Worm (Caenorhabditis elegans) whole organism, young adult: ENCODE results near the gene Y7A5A.6.

Experiments used
- B0019.2 ChIP-seq: fragments of 200-800 bp; sonication (Bioruptor generic); conservative IDR thresholded peaks from 2 replicates; pipeline ENCODE4 v1.3.6; 2022; ENCODE audit warnings: missing genetic modification reagents, missing genetic modification characterization, missing compliant biosample characterization
- B0035.1 ChIP-seq: sonication (generic microtip); optimal IDR thresholded peaks from 2 replicates; lab custom pipeline; 2016; ENCODE audit warnings: missing genetic modification characterization, mild to moderate bottlenecking, missing compliant biosample characterization, missing genotype, missing genetic modification reagents
- B0261.1 ChIP-seq: sonication (generic microtip); optimal IDR thresholded peaks from 2 replicates; lab custom pipeline; 2016; ENCODE audit warnings: mild to moderate bottlenecking, missing genetic modification characterization, moderate library complexity, missing compliant biosample characterization
- F10E7.11 ChIP-seq: sonication (generic microtip); optimal IDR thresholded peaks from 2 replicates; lab custom pipeline; 2017; ENCODE audit warnings: mild to moderate bottlenecking, missing genetic modification characterization, moderate library complexity, missing compliant biosample characterization
- F23B12.7 ChIP-seq: sonication (generic microtip); optimal IDR thresholded peaks from 2 replicates; lab custom pipeline; 2017; ENCODE audit warnings: missing genetic modification characterization, mild to moderate bottlenecking, missing compliant biosample characterization, antibody characterized with exemption, moderate library complexity; ENCODE audit not compliant: insufficient read depth
- F33H1.4 ChIP-seq: fragments of 200-800 bp; sonication (Bioruptor generic); IDR thresholded peaks from 2 replicates; pipeline ENCODE4 v1.3.6; 2022; ENCODE audit warnings: missing genetic modification reagents, missing genetic modification characterization, missing compliant biosample characterization
- F55B11.4 ChIP-seq: sonication (generic microtip); optimal IDR thresholded peaks from 2 replicates; lab custom pipeline; 2016; ENCODE audit warnings: missing compliant biosample characterization, missing genetic modification characterization, borderline replicate concordance; ENCODE audit not compliant: insufficient read depth
- F57C9.4 ChIP-seq: sonication (generic microtip); optimal IDR thresholded peaks from 2 replicates; lab custom pipeline; 2017; ENCODE audit warnings: mild to moderate bottlenecking, missing genetic modification characterization, missing compliant biosample characterization
- T26A5.8 ChIP-seq: sonication (generic microtip); optimal IDR thresholded peaks from 2 replicates; lab custom pipeline; 2016; ENCODE audit warnings: missing genetic modification characterization, missing compliant biosample characterization
- Y53G8AR.9 ChIP-seq: fragments of 200-800 bp; sonication (Bioruptor generic); conservative IDR thresholded peaks from 2 replicates; pipeline ENCODE4 v1.3.6; 2022; ENCODE audit warnings: missing genetic modification reagents, missing genetic modification characterization, missing compliant biosample characterization
- Y95B8A.8 ChIP-seq: fragments of 200-800 bp; sonication (Bioruptor generic); IDR thresholded peaks from 2 replicates; pipeline ENCODE4 v1.3.6; 2022; ENCODE audit warnings: missing genetic modification reagents, missing genetic modification characterization, missing compliant biosample characterization
- akir-1 ChIP-seq: fragments of 200-800 bp; sonication (Bioruptor generic); optimal IDR thresholded peaks from 2 replicates; lab custom pipeline; 2018; ENCODE audit warnings: mild to moderate bottlenecking, missing genetic modification characterization, moderate library complexity, missing compliant biosample characterization
- aptf-2 ChIP-seq: fragments of 200-800 bp; sonication (Bioruptor generic); conservative IDR thresholded peaks from 2 replicates; pipeline ENCODE4 v1.3.6; 2022; ENCODE audit warnings: missing genetic modification reagents, missing genetic modification characterization, missing compliant biosample characterization
- aptf-3 ChIP-seq: fragments of 200-800 bp; sonication (Bioruptor generic); IDR thresholded peaks from 2 replicates; pipeline ENCODE4 v1.3.6; 2022; ENCODE audit warnings: missing genetic modification characterization, missing compliant biosample characterization
- cebp-2 ChIP-seq: fragments of 200-800 bp; sonication (Bioruptor generic); IDR thresholded peaks from 2 replicates; pipeline ENCODE4 v1.3.6; 2022; ENCODE audit warnings: missing genetic modification characterization, missing compliant biosample characterization
- ceh-27 ChIP-seq: fragments of 200-800 bp; sonication (Bioruptor generic); optimal IDR thresholded peaks from 2 replicates; lab custom pipeline; 2018; ENCODE audit warnings: mild to moderate bottlenecking, missing genetic modification characterization, moderate library complexity, missing compliant biosample characterization
- ceh-40 ChIP-seq: fragments of 200-800 bp; sonication (Bioruptor generic); IDR thresholded peaks from 2 replicates; pipeline ENCODE4 v1.3.6; 2022; ENCODE audit warnings: missing genetic modification characterization, missing compliant biosample characterization
- die-1 ChIP-seq: sonication (generic microtip); optimal IDR thresholded peaks from 2 replicates; lab custom pipeline; 2016; ENCODE audit warnings: missing genotype, mild to moderate bottlenecking, missing genetic modification characterization, missing compliant biosample characterization
- efl-1 ChIP-seq: fragments of 150-350 bp; optimal IDR thresholded peaks from 2 replicates; lab custom pipeline; 2014; ENCODE audit warnings: missing biosample characterization, missing genetic modification reagents, missing genetic modification characterization
- egl-44 ChIP-seq: fragments of 200-800 bp; sonication (Bioruptor generic); IDR thresholded peaks from 2 replicates; pipeline ENCODE4 v1.3.6; 2022; ENCODE audit warnings: missing genetic modification reagents, missing genetic modification characterization, missing compliant biosample characterization
- ekl-4 ChIP-seq: fragments of 200-800 bp; sonication (Bioruptor generic); IDR thresholded peaks from 2 replicates; pipeline ENCODE4 v1.3.6; 2022; ENCODE audit warnings: missing genetic modification reagents, missing genetic modification characterization, missing compliant biosample characterization
- hmg-20 ChIP-seq: fragments of 200-800 bp; sonication (Bioruptor generic); IDR thresholded peaks from 2 replicates; pipeline ENCODE4 v1.3.6; 2022; ENCODE audit warnings: missing genetic modification reagents, missing genetic modification characterization, missing compliant biosample characterization
- hrde-1 ChIP-seq: sonication (generic microtip); optimal IDR thresholded peaks from 2 replicates; lab custom pipeline; 2016; ENCODE audit warnings: missing genetic modification characterization, mild to moderate bottlenecking, missing compliant biosample characterization, moderate library complexity, missing genotype, missing genetic modification reagents, borderline replicate concordance
- hsf-1 ChIP-seq: fragments of 200-800 bp; sonication (Bioruptor generic); IDR thresholded peaks from 2 replicates; pipeline ENCODE4 v1.3.6; 2022; ENCODE audit warnings: missing genetic modification reagents, missing genetic modification characterization, missing compliant biosample characterization
- lag-1 ChIP-seq: fragments of 200-800 bp; sonication (Bioruptor generic); IDR thresholded peaks from 2 replicates; pipeline ENCODE4 v1.3.6; 2022; ENCODE audit warnings: missing genetic modification reagents, missing genetic modification characterization, missing compliant biosample characterization
- let-607 ChIP-seq, 2 experiments: fragments of 200-800 bp in 1 of 2; sonication (Bioruptor generic) in 1 of 2; sonication (generic microtip) in 1 of 2; optimal IDR thresholded peaks; 2 replicates each; lab custom pipeline; 2016 to 2018; ENCODE audit warnings: mild to moderate bottlenecking in 2 of 2, missing compliant biosample characterization in 2 of 2, missing genetic modification characterization in 2 of 2, moderate library complexity in 2 of 2, missing genotype in 1 of 2
- lin-26 ChIP-seq: fragments of 200-800 bp; sonication (Bioruptor generic); IDR thresholded peaks from 2 replicates; pipeline ENCODE4 v1.3.6; 2022; ENCODE audit warnings: missing genetic modification reagents, missing genetic modification characterization, missing compliant biosample characterization
- lin-40 ChIP-seq: sonication (generic microtip); optimal IDR thresholded peaks from 2 replicates; lab custom pipeline; 2016; ENCODE audit warnings: missing genetic modification characterization, mild to moderate bottlenecking, missing compliant biosample characterization, missing genotype, missing genetic modification reagents
- lin-54 ChIP-seq: fragments of 200-800 bp; sonication (Bioruptor generic); optimal IDR thresholded peaks from 2 replicates; lab custom pipeline; 2018; ENCODE audit warnings: mild to moderate bottlenecking, missing genetic modification characterization, missing compliant biosample characterization
- lir-1 ChIP-seq: fragments of 200-800 bp; sonication (Bioruptor generic); conservative IDR thresholded peaks from 2 replicates; pipeline ENCODE4 v1.3.6; 2022; ENCODE audit warnings: missing genetic modification reagents, missing genetic modification characterization, missing compliant biosample characterization
- madf-10 ChIP-seq: sonication (generic microtip); optimal IDR thresholded peaks from 2 replicates; lab custom pipeline; 2016; ENCODE audit warnings: mild to moderate bottlenecking, missing genetic modification characterization, missing compliant biosample characterization
- madf-3 ChIP-seq: fragments of 200-800 bp; sonication (Bioruptor generic); IDR thresholded peaks from 2 replicates; pipeline ENCODE4 v1.3.6; 2022; ENCODE audit warnings: missing genetic modification reagents, missing genetic modification characterization, missing compliant biosample characterization
- madf-6 ChIP-seq: fragments of 200-800 bp; sonication (Bioruptor generic); IDR thresholded peaks from 2 replicates; pipeline ENCODE4 v1.3.6; 2022; ENCODE audit warnings: missing genetic modification reagents, missing genetic modification characterization, missing compliant biosample characterization
- mcd-1 ChIP-seq: fragments of 200-800 bp; sonication (Bioruptor generic); IDR thresholded peaks from 2 replicates; pipeline ENCODE4 v1.3.6; 2022; ENCODE audit warnings: missing genetic modification reagents, missing genetic modification characterization, missing compliant biosample characterization
- nfya-1 ChIP-seq: sonication (generic microtip); optimal IDR thresholded peaks from 2 replicates; lab custom pipeline; 2017; ENCODE audit warnings: antibody characterized with exemption, missing compliant biosample characterization, missing genetic modification characterization, borderline replicate concordance; ENCODE audit not compliant: insufficient read depth
- nfyb-1 ChIP-seq: fragments of 200-800 bp; sonication (Bioruptor generic); IDR thresholded peaks from 2 replicates; pipeline ENCODE4 v1.3.6; 2022; ENCODE audit warnings: missing genetic modification reagents, missing genetic modification characterization, missing compliant biosample characterization
- nhr-179 ChIP-seq: sonication (generic microtip); optimal IDR thresholded peaks from 2 replicates; lab custom pipeline; 2016; ENCODE audit warnings: mild to moderate bottlenecking, missing genetic modification characterization, missing compliant biosample characterization
- nhr-27 ChIP-seq: fragments of 200-800 bp; sonication (Bioruptor generic); optimal IDR thresholded peaks from 2 replicates; lab custom pipeline; 2018; ENCODE audit warnings: mild to moderate bottlenecking, missing genetic modification characterization, moderate library complexity, missing compliant biosample characterization
- nhr-90 ChIP-seq: sonication (generic microtip); optimal IDR thresholded peaks from 2 replicates; lab custom pipeline; 2016; ENCODE audit warnings: missing genotype, mild to moderate bottlenecking, missing genetic modification characterization, missing compliant biosample characterization
- pha-4 ChIP-seq: fragments of 150-350 bp; sonication (generic microtip); optimal IDR thresholded peaks from 2 replicates; lab custom pipeline; 2014; ENCODE audit warnings: missing biosample characterization, missing genetic modification reagents, missing genetic modification characterization
- rpc-1 ChIP-seq, 2 experiments: fragments of 150-350 bp in 1 of 2; sonication (generic microtip) in 1 of 2; optimal IDR thresholded peaks; 2 replicates each; lab custom pipeline; 2014 to 2018; ENCODE audit warnings: missing biosample characterization in 1 of 2, missing genetic modification characterization in 1 of 2, missing genetic modification reagents in 1 of 2, missing genotype in 1 of 2
- snpc-3.4 ChIP-seq: sonication (generic microtip); optimal IDR thresholded peaks from 2 replicates; lab custom pipeline; 2017; ENCODE audit warnings: missing genetic modification characterization, mild to moderate bottlenecking, missing compliant biosample characterization, antibody characterized with exemption, moderate library complexity, missing genotype, missing genetic modification reagents
- tbp1 ChIP-seq: fragments of 200-800 bp; sonication (Bioruptor generic); optimal IDR thresholded peaks from 2 replicates; lab custom pipeline; 2018; ENCODE audit warnings: mild to moderate bottlenecking, missing genetic modification characterization, missing compliant biosample characterization
- tlf-1 ChIP-seq: fragments of 200-800 bp; sonication (Bioruptor generic); optimal IDR thresholded peaks from 2 replicates; lab custom pipeline; 2018; ENCODE audit warnings: mild to moderate bottlenecking, missing genetic modification characterization, missing compliant biosample characterization
- zfh-2 ChIP-seq: fragments of 200-800 bp; sonication (Bioruptor generic); conservative IDR thresholded peaks from 2 replicates; pipeline ENCODE4 v1.3.6; 2022; ENCODE audit warnings: missing genetic modification reagents, missing genetic modification characterization, missing compliant biosample characterization
- zim-3 ChIP-seq: sonication (generic microtip); optimal IDR thresholded peaks from 2 replicates; lab custom pipeline; 2017; ENCODE audit warnings: mild to moderate bottlenecking, missing genetic modification characterization, moderate library complexity, missing compliant biosample characterization
- ztf-6 ChIP-seq: fragments of 200-800 bp; sonication (Bioruptor generic); IDR thresholded peaks from 2 replicates; pipeline ENCODE4 v1.3.6; 2022; ENCODE audit warnings: missing genetic modification reagents, missing genetic modification characterization, missing compliant biosample characterization

Y7A5A.6 gene

DNA sequence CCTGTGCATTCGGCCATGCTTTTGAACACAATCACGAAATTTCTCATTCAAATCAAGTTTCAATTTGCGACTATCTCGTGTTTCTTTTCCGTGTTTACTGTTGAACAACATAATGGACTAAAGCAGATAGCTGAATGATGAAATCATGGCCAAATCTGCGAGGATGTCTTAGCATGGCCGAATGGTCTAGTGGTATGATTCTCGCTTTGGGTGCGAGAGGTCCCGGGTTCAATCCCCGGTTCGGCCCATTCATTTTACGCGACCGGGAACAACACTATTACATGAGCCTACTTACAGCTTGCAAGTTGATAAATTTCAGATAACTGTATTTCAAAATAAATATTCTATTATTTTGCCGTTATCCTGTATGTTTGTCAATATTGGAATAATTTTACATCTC, 48.2 kb downstream of the Y7A5A.6 start (continued):
- no peak for TF ChIP-seq aptf-3 (GFP tag; lab: Robert Waterston, UW)
- TF ChIP-seq efl-1 (GFP tag; lab: Kevin White, UChicago) = no peak
- TF ChIP-seq lin-26 (GFP tag; lab: Robert Waterston, UW) = peak; percentile 77
- no peak for TF ChIP-seq Y53G8AR.9 (GFP tag; lab: Robert Waterston, UW)
- no peak for TF ChIP-seq nhr-179 (tag; lab: Kevin White, UChicago)
- TF ChIP-seq F57C9.4 (tag; lab: Kevin White, UChicago) = no peak
- TF ChIP-seq snpc-3.4 (tag; lab: Kevin White, UChicago) = no peak
- TF ChIP-seq let-607 (tag; optimal IDR thresholded peaks at IDR 0.05; lab: Kevin White, UChicago) = no peak
- no peak for TF ChIP-seq hrde-1
- TF ChIP-seq akir-1 = no peak
- no peak for TF ChIP-seq aptf-2 (GFP tag; lab: Robert Waterston, UW)
- peak; percentile 41; the same call in 1 of the 2 replicates for TF ChIP-seq nfyb-1 (GFP tag; lab: Robert Waterston, UW)
- TF ChIP-seq nfya-1 (tag; lab: Kevin White, UChicago) = no peak
- TF ChIP-seq ceh-40 (GFP tag; lab: Robert Waterston, UW) = no peak
- TF ChIP-seq egl-44 = no peak
- TF ChIP-seq F23B12.7 (tag; lab: Kevin White, UChicago) = no peak
- TF ChIP-seq mcd-1 (GFP tag; lab: Robert Waterston, UW) = no peak
- TF ChIP-seq ekl-4 (GFP tag; lab: Robert Waterston, UW) = 0 out of 2 replicates have a peak, but pooled peaks have one; percentile 17
- TF ChIP-seq F33H1.4 = no peak
- TF ChIP-seq Y95B8A.8 (GFP tag; lab: Robert Waterston, UW) = no peak
- no peak for TF ChIP-seq tlf-1
- peak; percentile 46 for TF ChIP-seq rpc-1 (optimal IDR thresholded peaks at IDR 0.05; lab: Kevin White, UChicago)
- peak; percentile 75 for TF ChIP-seq rpc-1 (tag; optimal IDR thresholded peaks at IDR 0.05; lab: Kevin White, UChicago)
- no peak for TF ChIP-seq lin-40 (tag; lab: Kevin White, UChicago)
- no peak for TF ChIP-seq cebp-2 (GFP tag; lab: Robert Waterston, UW)
- no peak for TF ChIP-seq B0019.2 (GFP tag; lab: Robert Waterston, UW)
- no peak for TF ChIP-seq nhr-27 (tag; lab: Kevin White, UChicago)
- TF ChIP-seq pha-4 (tag; lab: Kevin White, UChicago) = no peak
- no peak for TF ChIP-seq F55B11.4 (tag; lab: Kevin White, UChicago)
- TF ChIP-seq zfh-2 (GFP tag; lab: Robert Waterston, UW) = no peak
- no peak for TF ChIP-seq hmg-20 (GFP tag; lab: Robert Waterston, UW)
- TF ChIP-seq madf-6 = no peak
- no peak for TF ChIP-seq B0035.1
- TF ChIP-seq lag-1 (GFP tag; lab: Robert Waterston, UW) = no peak
- peak; percentile 55 for TF ChIP-seq B0261.1
- TF ChIP-seq die-1 (tag; lab: Kevin White, UChicago) = peak; percentile 44
- no peak for TF ChIP-seq nhr-90 (tag; lab: Kevin White, UChicago)
- TF ChIP-seq madf-3 = no peak
- no peak for TF ChIP-seq madf-10
- TF ChIP-seq ztf-6 = no peak
- no peak for TF ChIP-seq hsf-1 (GFP tag; lab: Robert Waterston, UW)
- TF ChIP-seq T26A5.8 (tag; lab: Kevin White, UChicago) = no peak
- TF ChIP-seq ceh-27 (GFP tag; lab: Kevin White, UChicago) = no peak
- TF ChIP-seq tbp1 = peak; percentile 85
- no peak for TF ChIP-seq lin-54 (GFP tag; lab: Kevin White, UChicago)
- no peak for TF ChIP-seq lir-1 (GFP tag; lab: Robert Waterston, UW)
- TF ChIP-seq F10E7.11 (tag; lab: Kevin White, UChicago) = no peak
- no peak for TF ChIP-seq zim-3 (tag; lab: Kevin White, UChicago)
